Worm (Caenorhabditis elegans): ENCODE results near the gene BE0003N10.6.

ce11 chrIII:1008091-1008490, 51.8 kb downstream of the BE0003N10.6 start, which contains the start of gene clc-27:
- no peak for TF ChIP-seq rnt-1 (tag; optimal IDR thresholded peaks at IDR 0.05)
- no peak for TF ChIP-seq nhr-76 (tag; optimal IDR thresholded peaks at IDR 0.05)
- no peak for TF ChIP-seq jun-1 (tag; optimal IDR thresholded peaks at IDR 0.05)
- no peak for TF ChIP-seq lin-15B (tag; optimal IDR thresholded peaks at IDR 0.05)
- TF ChIP-seq dpl-1 (GFP tag; optimal IDR thresholded peaks at IDR 0.05) = no peak
- no peak for TF ChIP-seq fos-1 (tag; optimal IDR thresholded peaks at IDR 0.05)
- no peak for TF ChIP-seq ama-1 (optimal IDR thresholded peaks at IDR 0.05)
- TF ChIP-seq fkh-10 (GFP tag; optimal IDR thresholded peaks at IDR 0.05) = no peak
- no peak for TF ChIP-seq ceh-88 (GFP tag; IDR thresholded peaks at IDR 0.05)
- TF ChIP-seq egl-27 (tag; optimal IDR thresholded peaks at IDR 0.05) = no peak

Measured in whole organism, L1 larva.